Fruit fly (Drosophila melanogaster) whole organism, embryonic: Measurements from ENCODE around the gene Tmx3.

Experiments used
- Adf1 ChIP-seq: fragments of 200-800 bp; sonication (Bioruptor generic); IDR thresholded peaks from 2 replicates; pipeline ENCODE4 v1.3.6; 2022; ENCODE audit warnings: missing biosample characterization, missing genetic modification characterization
- Antp ChIP-seq: fragments of 200-800 bp; sonication (Bioruptor generic); optimal IDR thresholded peaks from 3 replicates; lab custom pipeline; 2016; ENCODE audit warnings: missing biosample characterization, missing genetic modification characterization
- Awh ChIP-seq: fragments of 200-800 bp; sonication (Bioruptor generic); IDR thresholded peaks from 2 replicates; pipeline ENCODE4, ENCODE4 v1.3.6; 2022; ENCODE audit warnings: missing biosample characterization, missing genetic modification characterization
- CG10979 ChIP-seq: fragments of 200-800 bp; sonication (Bioruptor generic); optimal IDR thresholded peaks from 2 replicates; lab custom pipeline; 2018; ENCODE audit warnings: missing biosample characterization, mild to moderate bottlenecking, missing genetic modification characterization, moderate library complexity
- CG14667 ChIP-seq: fragments of 200-800 bp; sonication (Bioruptor generic); IDR thresholded peaks from 2 replicates; pipeline ENCODE4 v1.3.6; 2022; ENCODE audit warnings: missing biosample characterization, missing genetic modification characterization
- CG15696 ChIP-seq: fragments of 200-800 bp; sonication (Bioruptor generic); optimal IDR thresholded peaks from 2 replicates; lab custom pipeline; 2019; ENCODE audit warnings: missing biosample characterization, mild to moderate bottlenecking, missing genetic modification characterization, moderate library complexity
- CG16815 ChIP-seq: fragments of 200-800 bp; sonication (Bioruptor generic); optimal IDR thresholded peaks from 3 replicates; lab custom pipeline; 2017; ENCODE audit warnings: missing biosample characterization, mild to moderate bottlenecking, missing genetic modification characterization
- CG17186 ChIP-seq: fragments of 200-800 bp; sonication (Bioruptor generic); optimal IDR thresholded peaks from 3 replicates; lab custom pipeline; 2017; ENCODE audit warnings: missing biosample characterization, missing genetic modification reagents, missing genetic modification characterization
- CG17328 ChIP-seq: fragments of 200-800 bp; sonication (Bioruptor generic); IDR thresholded peaks from 2 replicates; pipeline ENCODE4 v1.3.6; 2022; ENCODE audit warnings: missing biosample characterization, missing genetic modification characterization
- CG17829 ChIP-seq: fragments of 200-800 bp; optimal IDR thresholded peaks from 2 replicates; lab custom pipeline; 2019; ENCODE audit warnings: missing biosample characterization, mild to moderate bottlenecking, missing genetic modification characterization, moderate library complexity
- CG18011 ChIP-seq: fragments of 200-800 bp; sonication (Bioruptor generic); optimal IDR thresholded peaks from 2 replicates; lab custom pipeline; 2017; ENCODE audit warnings: missing biosample characterization, missing genetic modification characterization, mild to moderate bottlenecking, moderate library complexity, missing genotype
- CG18262 ChIP-seq: fragments of 200-800 bp; optimal IDR thresholded peaks from 3 replicates; lab custom pipeline; 2019; ENCODE audit warnings: missing biosample characterization, mild to moderate bottlenecking, missing genetic modification characterization, moderate library complexity
- CG18476 ChIP-seq: fragments of 200-800 bp; sonication (Bioruptor generic); optimal IDR thresholded peaks from 2 replicates; lab custom pipeline; 2016; ENCODE audit warnings: missing biosample characterization, mild to moderate bottlenecking, missing genetic modification characterization
- CG30020 ChIP-seq: fragments of 200-800 bp; optimal IDR thresholded peaks from 2 replicates; lab custom pipeline; 2019; ENCODE audit warnings: missing biosample characterization, mild to moderate bottlenecking, missing genetic modification characterization, moderate library complexity
- CG31388 ChIP-seq: fragments of 200-800 bp; sonication (Bioruptor generic); optimal IDR thresholded peaks from 2 replicates; lab custom pipeline; 2016; ENCODE audit warnings: missing biosample characterization, missing genetic modification characterization
- CG3163 ChIP-seq: fragments of 200-800 bp; sonication (Bioruptor generic); optimal IDR thresholded peaks from 3 replicates; lab custom pipeline; 2016; ENCODE audit warnings: missing biosample characterization, missing genetic modification characterization
- CG4282 ChIP-seq: fragments of 200-800 bp; sonication (Bioruptor generic); optimal IDR thresholded peaks from 2 replicates; lab custom pipeline; 2016; ENCODE audit warnings: missing biosample characterization, missing genetic modification characterization
- CG6175 ChIP-seq: fragments of 200-800 bp; sonication (Bioruptor generic); IDR thresholded peaks from 3 replicates; pipeline ENCODE4 v1.3.6; 2022; ENCODE audit warnings: missing biosample characterization, missing genetic modification characterization
- CG6854 ChIP-seq: fragments of 200-800 bp; sonication (Bioruptor generic); optimal IDR thresholded peaks from 3 replicates; lab custom pipeline; 2017; ENCODE audit warnings: missing biosample characterization, mild to moderate bottlenecking, missing genetic modification characterization
- CG7839 ChIP-seq: fragments of 200-800 bp; sonication (Bioruptor generic); optimal IDR thresholded peaks from 3 replicates; lab custom pipeline; 2018; ENCODE audit warnings: missing biosample characterization, mild to moderate bottlenecking, missing genetic modification characterization, moderate library complexity
- CG8765 ChIP-seq: fragments of 200-800 bp; sonication (Bioruptor generic); IDR thresholded peaks from 2 replicates; pipeline ENCODE4 v1.3.6; 2022; ENCODE audit warnings: missing biosample characterization, missing genetic modification characterization
- CG8944 ChIP-seq: fragments of 200-800 bp; sonication (Bioruptor generic); optimal IDR thresholded peaks from 3 replicates; lab custom pipeline; 2016; ENCODE audit warnings: missing biosample characterization, missing genetic modification characterization
- CG9797 ChIP-seq: fragments of 200-800 bp; sonication (Bioruptor generic); optimal IDR thresholded peaks from 3 replicates; lab custom pipeline; 2018; ENCODE audit warnings: missing biosample characterization, mild to moderate bottlenecking, missing genetic modification characterization
- CG9932 ChIP-seq: fragments of 200-800 bp; sonication (Bioruptor generic); IDR thresholded peaks from 2 replicates; pipeline ENCODE4 v1.3.6; 2022; ENCODE audit warnings: missing biosample characterization, missing genetic modification characterization
- Dbx ChIP-seq: fragments of 200-800 bp; sonication (Bioruptor generic); IDR thresholded peaks from 3 replicates; pipeline ENCODE4 v1.3.6; 2022; ENCODE audit warnings: missing biosample characterization, missing genetic modification characterization
- Dp ChIP-seq: fragments of 200-800 bp; sonication (Bioruptor generic); optimal IDR thresholded peaks from 2 replicates; lab custom pipeline; 2018; ENCODE audit warnings: missing biosample characterization, mild to moderate bottlenecking, missing genetic modification characterization, moderate library complexity
- Drgx ChIP-seq: fragments of 200-800 bp; sonication (Bioruptor generic); IDR thresholded peaks from 2 replicates; pipeline ENCODE4 v1.3.6; 2022; ENCODE audit warnings: missing biosample characterization, missing genetic modification characterization
- H15 ChIP-seq: fragments of 200-800 bp; sonication (Bioruptor generic); IDR thresholded peaks from 3 replicates; pipeline ENCODE4 v1.3.6; 2022; ENCODE audit warnings: missing biosample characterization, missing genetic modification characterization
- H2.0 ChIP-seq: fragments of 200-800 bp; sonication (Bioruptor generic); IDR thresholded peaks from 2 replicates; pipeline ENCODE4 v1.3.6; 2022; ENCODE audit warnings: missing biosample characterization, missing genetic modification characterization
- Hr78 ChIP-seq, 2 experiments: fragments of 200-800 bp in 1 of 2; fragments of >200 bp in 1 of 2; sonication (Bioruptor generic) in 1 of 2; optimal IDR thresholded peaks; 2 replicates each; lab custom pipeline; 2017 to 2019; ENCODE audit warnings: missing biosample characterization in 2 of 2, missing genetic modification characterization in 2 of 2, mild to moderate bottlenecking in 1 of 2, moderate library complexity in 1 of 2
- MTF-1 ChIP-seq: fragments of 200-800 bp; sonication (Bioruptor generic); optimal IDR thresholded peaks from 2 replicates; lab custom pipeline; 2018; ENCODE audit warnings: missing biosample characterization, mild to moderate bottlenecking, missing genetic modification characterization, borderline replicate concordance
- NfI ChIP-seq: fragments of 200-800 bp; sonication (Bioruptor generic); optimal IDR thresholded peaks from 3 replicates; lab custom pipeline; 2018; ENCODE audit warnings: missing biosample characterization, mild to moderate bottlenecking, missing genetic modification characterization, moderate library complexity
- Optix ChIP-seq: fragments of 200-800 bp; sonication (Bioruptor generic); IDR thresholded peaks from 3 replicates; pipeline ENCODE4 v1.3.6; 2022; ENCODE audit warnings: missing biosample characterization, missing genetic modification characterization
- Rx ChIP-seq: fragments of 200-800 bp; sonication (Bioruptor generic); IDR thresholded peaks from 2 replicates; pipeline ENCODE4 v1.3.6; 2022; ENCODE audit warnings: missing biosample characterization, missing genetic modification characterization
- Trl ChIP-seq, 3 experiments: fragments of >200 bp in 2 of 3; fragments of 200-800 bp in 1 of 3; sonication (Bioruptor generic) in 1 of 3; optimal IDR thresholded peaks; 2 replicates in 1 of 3; 3 replicates in 2 of 3; lab custom pipeline; 2016 to 2017; ENCODE audit warnings: missing biosample characterization in 1 of 3, missing genetic modification characterization in 1 of 3
- Xbp1 ChIP-seq: fragments of 200-800 bp; sonication (Bioruptor generic); optimal IDR thresholded peaks from 3 replicates; lab custom pipeline; 2016; ENCODE audit warnings: missing biosample characterization, mild to moderate bottlenecking, missing genetic modification characterization
- Xrp1 ChIP-seq: fragments of 200-800 bp; sonication (Bioruptor generic); IDR thresholded peaks from 2 replicates; pipeline ENCODE4 v1.3.6; 2022; ENCODE audit warnings: missing biosample characterization, missing genetic modification characterization
- ash1 ChIP-seq: fragments of 200-800 bp; sonication (Bioruptor generic); optimal IDR thresholded peaks from 2 replicates; lab custom pipeline; 2018; ENCODE audit warnings: missing biosample characterization, mild to moderate bottlenecking, missing genetic modification characterization
- bigmax ChIP-seq: fragments of 200-800 bp; sonication (Bioruptor generic); optimal IDR thresholded peaks from 2 replicates; lab custom pipeline; 2018; ENCODE audit warnings: missing biosample characterization, mild to moderate bottlenecking, missing genetic modification characterization
- cad ChIP-seq: fragments of >200 bp; optimal IDR thresholded peaks from 2 replicates; lab custom pipeline; 2017; ENCODE audit warnings: missing biosample characterization, missing genetic modification characterization
- dati ChIP-seq: fragments of 200-800 bp; sonication (Bioruptor generic); IDR thresholded peaks from 2 replicates; pipeline ENCODE4 v1.3.6; 2022; ENCODE audit warnings: missing biosample characterization, missing genetic modification characterization
- grau ChIP-seq: fragments of 200-800 bp; optimal IDR thresholded peaks from 3 replicates; lab custom pipeline; 2019; ENCODE audit warnings: missing biosample characterization, mild to moderate bottlenecking, missing genetic modification characterization, moderate library complexity
- oc ChIP-seq: fragments of 200-800 bp; sonication (Bioruptor generic); optimal IDR thresholded peaks from 2 replicates; lab custom pipeline; 2018; ENCODE audit warnings: missing biosample characterization, mild to moderate bottlenecking, missing genetic modification characterization, moderate library complexity
- peb ChIP-seq: fragments of 200-800 bp; sonication (Bioruptor generic); IDR thresholded peaks from 2 replicates; pipeline ENCODE4 v1.3.6; 2022; ENCODE audit warnings: missing biosample characterization, missing genetic modification characterization
- schlank ChIP-seq: fragments of 200-800 bp; sonication (Bioruptor generic); optimal IDR thresholded peaks from 2 replicates; lab custom pipeline; 2018; ENCODE audit warnings: missing biosample characterization, mild to moderate bottlenecking, missing genetic modification characterization
- sob ChIP-seq: fragments of 200-800 bp; sonication (Bioruptor generic); IDR thresholded peaks from 2 replicates; pipeline ENCODE4 v1.3.6; 2022; ENCODE audit warnings: missing biosample characterization, missing genetic modification characterization
- stc ChIP-seq: fragments of 200-800 bp; sonication (Bioruptor generic); IDR thresholded peaks from 2 replicates; pipeline ENCODE4 v1.3.6; 2022; ENCODE audit warnings: missing biosample characterization, missing genetic modification characterization
- sug ChIP-seq: fragments of 200-800 bp; optimal IDR thresholded peaks from 2 replicates; lab custom pipeline; 2019; ENCODE audit warnings: missing biosample characterization, mild to moderate bottlenecking, missing genetic modification characterization, moderate library complexity
- twi ChIP-seq: fragments of 200-800 bp; optimal IDR thresholded peaks from 2 replicates; lab custom pipeline; 2019; ENCODE audit warnings: missing biosample characterization, mild to moderate bottlenecking, missing genetic modification characterization, moderate library complexity
- vvl ChIP-seq: fragments of 200-800 bp; sonication (Bioruptor generic); IDR thresholded peaks from 2 replicates; pipeline ENCODE4 v1.3.6; 2022; ENCODE audit warnings: missing biosample characterization, missing genetic modification characterization
- zen2 ChIP-seq: fragments of 200-800 bp; sonication (Bioruptor generic); IDR thresholded peaks from 3 replicates; pipeline ENCODE4 v1.3.6; 2022; ENCODE audit warnings: missing biosample characterization, missing genetic modification characterization; ENCODE audit not compliant: partially characterized antibody

Gene Tmx3

DNA sequence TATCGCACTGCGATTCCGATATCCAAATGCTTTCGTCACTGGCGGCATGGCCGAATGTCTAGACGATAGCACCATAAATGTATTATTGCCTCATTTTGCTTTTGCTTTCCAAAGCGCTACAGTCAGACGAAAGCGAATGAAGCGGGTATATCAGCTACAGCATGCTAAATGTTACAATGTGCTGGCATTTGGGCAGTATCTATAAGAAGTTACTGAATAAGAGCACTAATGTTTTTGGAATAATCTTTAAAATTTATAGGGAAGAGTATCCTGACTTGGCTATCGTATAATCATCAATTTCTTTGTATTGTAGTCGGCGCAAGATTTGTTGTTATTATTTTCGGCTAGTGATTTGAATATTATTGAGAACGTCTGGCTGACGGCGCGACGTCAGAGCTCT, 25.7 kb upstream of the Tmx3 start (continued):
- TF ChIP-seq NfI (peak; percentile 81), CG17829 (tag; lab: Kevin White, UChicago) (peak; percentile 55), CG18011 (no peak), Antp (GFP tag; lab: Kevin White, UChicago) (peak; percentile 87), CG3163 (peak; percentile 35), peb (GFP tag; lab: Robert Waterston, UW) (peak; percentile 67; the same call in 1 of the 2 replicates), Drgx (GFP tag; lab: Robert Waterston, UW) (peak; percentile 47), CG6175 (GFP tag; lab: Robert Waterston, UW) (peak; percentile 77; the same call in 2 of the 3 replicates), Trl (optimal IDR thresholded peaks at IDR 0.05; lab: Kevin White, UChicago) (no peak), Trl (GFP tag; optimal IDR thresholded peaks at IDR 0.05; lab: Kevin White, UChicago) (peak; percentile 88), CG6854 (GFP tag; lab: Kevin White, UChicago) (peak; percentile 47), MTF-1 (GFP tag; lab: Kevin White, UChicago) (peak; percentile 62), Xrp1 (peak; percentile 79), CG18476 (GFP tag; lab: Kevin White, UChicago) (peak; percentile 84), H2.0 (GFP tag; lab: Robert Waterston, UW) (peak; percentile 84), CG8944 (peak; percentile 77), sug (tag; lab: Kevin White, UChicago) (peak; percentile 57), Dbx (GFP tag; lab: Robert Waterston, UW) (peak; percentile 89), cad (no peak), Hr78 (GFP tag; optimal IDR thresholded peaks at IDR 0.05; lab: Kevin White, UChicago) (no peak), CG30020 (tag; lab: Kevin White, UChicago) (no peak), CG9932 (no peak), CG18262 (tag; lab: Kevin White, UChicago) (peak; percentile 53), CG17186 (no peak), CG17328 (GFP tag; lab: Robert Waterston, UW) (peak; percentile 79), CG8765 (GFP tag; lab: Robert Waterston, UW) (no peak), oc (tag; lab: Kevin White, UChicago) (peak; percentile 16), CG7839 (tag; lab: Kevin White, UChicago) (peak; percentile 90), twi (no peak), Xbp1 (peak; percentile 70), Adf1 (GFP tag; lab: Robert Waterston, UW) (no peak), Dp (GFP tag; lab: Kevin White, UChicago) (no peak), CG16815 (GFP tag; lab: Kevin White, UChicago) (peak; percentile 68), sob (GFP tag; lab: Robert Waterston, UW) (peak; percentile 90), schlank (tag; lab: Kevin White, UChicago) (peak; percentile 58), H15 (GFP tag; lab: Robert Waterston, UW) (peak; percentile 81), ash1 (GFP tag; lab: Kevin White, UChicago) (peak; percentile 26), zen2 (GFP tag; lab: Robert Waterston, UW) (no peak), Optix (GFP tag; lab: Robert Waterston, UW) (no peak; the same call in 2 of the 3 replicates), CG15696 (tag; lab: Kevin White, UChicago) (peak; percentile 18), stc (GFP tag; lab: Robert Waterston, UW) (peak; percentile 76), CG9797 (GFP tag; lab: Kevin White, UChicago) (no peak), Rx (GFP tag; lab: Robert Waterston, UW) (peak; percentile 63), CG31388 (GFP tag; lab: Kevin White, UChicago) (peak; percentile 27), grau (tag; lab: Kevin White, UChicago) (peak; percentile 81), Awh (peak; percentile 73), vvl (peak; percentile 92; the same call in 1 of the 2 replicates), CG14667 (GFP tag; lab: Robert Waterston, UW) (peak; percentile 72), CG4282 (peak; percentile 35), bigmax (GFP tag; lab: Kevin White, UChicago) (no peak), dati (GFP tag; lab: Robert Waterston, UW) (0 out of 2 replicates have a peak, but pooled peaks have one; percentile 53), CG10979 (tag; lab: Kevin White, UChicago) (no peak)
